Worm (Caenorhabditis elegans): ENCODE results near the gene cex-2.
A peak's percentile ranks its signal among the peaks of the same experiment; 100 is the strongest.

The cex-2 gene

DNA sequence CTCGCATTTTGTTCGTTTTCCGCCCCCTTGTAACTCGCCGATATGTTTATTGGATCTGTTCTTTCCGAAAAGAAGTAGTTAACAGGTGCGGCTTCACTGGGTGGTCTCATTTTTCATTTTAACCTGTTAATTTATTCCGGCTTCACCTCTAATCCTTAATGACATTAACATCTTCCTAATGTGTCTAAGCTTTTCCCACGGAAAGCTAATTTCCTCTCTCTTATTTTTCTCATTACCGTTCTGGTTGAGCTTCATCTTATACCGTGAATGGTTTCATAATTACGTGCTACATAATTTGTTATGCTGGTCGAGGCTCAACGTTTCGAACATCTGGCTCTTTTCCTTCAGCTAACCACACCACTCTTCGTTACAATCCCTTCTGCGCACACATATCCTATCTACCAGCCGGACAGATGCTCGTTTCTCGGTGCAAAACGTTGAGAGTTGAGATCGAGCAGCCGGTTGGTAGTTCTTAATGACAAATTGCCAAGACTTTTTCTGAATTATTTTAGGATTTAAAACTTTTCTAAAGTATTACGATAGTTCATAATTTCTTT is 25.8 kb downstream of the cex-2 start:
- no peak for TF ChIP-seq ceh-82 (tag; optimal IDR thresholded peaks at IDR 0.05)
- TF ChIP-seq dmd-9 (GFP tag; IDR thresholded peaks at IDR 0.05) = no peak
- no peak for TF ChIP-seq nhr-102 (tag; optimal IDR thresholded peaks at IDR 0.05)
- no peak for TF ChIP-seq lin-15B (tag; optimal IDR thresholded peaks at IDR 0.05)
- no peak for TF ChIP-seq vab-7 (GFP tag; IDR thresholded peaks at IDR 0.05)
- no peak for TF ChIP-seq sdz-12 (GFP tag; optimal IDR thresholded peaks at IDR 0.05)
- TF ChIP-seq tra-1 (GFP tag; IDR thresholded peaks at IDR 0.05) = no peak
- TF ChIP-seq nhr-111 (GFP tag; optimal IDR thresholded peaks at IDR 0.05) = no peak
- TF ChIP-seq arid-1 (GFP tag; conservative IDR thresholded peaks at IDR 0.05) = no peak
- TF ChIP-seq gei-8 (GFP tag; optimal IDR thresholded peaks at IDR 0.05) = no peak
- TF ChIP-seq Y5F2A.4 (GFP tag; optimal IDR thresholded peaks at IDR 0.05) = no peak
- TF ChIP-seq zag-1 (tag; optimal IDR thresholded peaks at IDR 0.05) = no peak
- no peak for TF ChIP-seq spr-1 (tag; optimal IDR thresholded peaks at IDR 0.05)
- TF ChIP-seq nhr-77 (tag; optimal IDR thresholded peaks at IDR 0.05) = no peak
- TF ChIP-seq ztf-7 (tag; optimal IDR thresholded peaks at IDR 0.05) = no peak
- no peak for TF ChIP-seq nhr-28 (tag; optimal IDR thresholded peaks at IDR 0.05)

DNA sequence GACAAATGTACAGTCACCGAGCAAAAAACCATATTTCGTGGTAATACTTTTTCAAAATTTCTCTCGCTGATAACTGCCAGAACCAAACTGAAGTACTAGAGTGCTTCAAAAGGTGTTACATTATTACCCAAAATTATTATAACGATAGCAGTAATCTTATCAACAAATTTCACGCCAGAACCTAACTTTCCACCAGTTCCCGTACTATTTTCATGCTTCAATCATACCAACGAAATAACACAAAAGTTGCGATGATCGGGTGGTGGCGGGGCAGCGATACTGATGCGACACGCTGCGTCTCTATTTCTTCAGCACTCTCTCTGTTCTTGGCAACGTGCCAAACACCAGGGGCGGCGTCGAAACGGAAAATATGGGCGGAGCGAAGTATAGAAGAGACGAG is 26.3 kb downstream of the cex-2 start:
- TF ChIP-seq nhr-28 (tag; optimal IDR thresholded peaks at IDR 0.05) = peak; percentile 78
- no peak for TF ChIP-seq lin-15B (tag; optimal IDR thresholded peaks at IDR 0.05)
- peak; percentile 87 for TF ChIP-seq hlh-11 (tag; optimal IDR thresholded peaks at IDR 0.05)
- TF ChIP-seq madf-9 (GFP tag; conservative IDR thresholded peaks at IDR 0.05) = 0 out of 2 replicates have a peak, but pooled peaks have one; percentile 13
- TF ChIP-seq Y5F2A.4 (GFP tag; optimal IDR thresholded peaks at IDR 0.05) = no peak
- TF ChIP-seq pha-4 (GFP tag; IDR thresholded peaks at IDR 0.05) = peak; percentile 52; the same call in 1 of the 2 replicates
- TF ChIP-seq pha-4 (tag; optimal IDR thresholded peaks at IDR 0.05) = no peak
- peak in 1 of 2 experiments; percentile 93 for TF ChIP-seq unc-62 (GFP tag; optimal IDR thresholded peaks at IDR 0.05 in 1 of 2)
- no peak for TF ChIP-seq unc-62 (tag; optimal IDR thresholded peaks at IDR 0.05)
- peak; percentile 84; the same call in 1 of the 2 replicates for TF ChIP-seq tra-1 (GFP tag; IDR thresholded peaks at IDR 0.05)
- peak; percentile 10 for TF ChIP-seq cey-2 (tag; optimal IDR thresholded peaks at IDR 0.05; ENCODE audit: borderline replicate concordance, insufficient read depth)
- TF ChIP-seq mes-2 (tag; optimal IDR thresholded peaks at IDR 0.05; ENCODE audit: poor library complexity, severe bottlenecking) = peak; percentile 17
- no peak for TF ChIP-seq snpc-1.2 (GFP tag; IDR thresholded peaks at IDR 0.05)
- peak; percentile 70 for TF ChIP-seq dve-1 (tag; optimal IDR thresholded peaks at IDR 0.05; ENCODE audit: insufficient read depth)
- TF ChIP-seq mdl-1 (tag; optimal IDR thresholded peaks at IDR 0.05) = peak in 1 of 2 experiments; percentile 31
- TF ChIP-seq daf-16 (GFP tag; optimal IDR thresholded peaks at IDR 0.05) = peak in 1 of 2 experiments; percentile 27
- TF ChIP-seq daf-16 (tag; optimal IDR thresholded peaks at IDR 0.05) = peak; percentile 42
- no peak for TF ChIP-seq unc-39 (tag; optimal IDR thresholded peaks at IDR 0.05)
- peak; percentile 33 for TF ChIP-seq nhr-77 (tag; optimal IDR thresholded peaks at IDR 0.05)
- peak; percentile 56 for TF ChIP-seq mxl-3 (GFP tag; optimal IDR thresholded peaks at IDR 0.05)
- peak; percentile 23 for TF ChIP-seq mep-1 (tag; optimal IDR thresholded peaks at IDR 0.05)
- peak; percentile 22 for TF ChIP-seq jun-1 (tag; optimal IDR thresholded peaks at IDR 0.05)
- peak; percentile 40; the same call in 1 of the 2 replicates for TF ChIP-seq lin-1 (GFP tag; IDR thresholded peaks at IDR 0.05)
- peak; percentile 68 for TF ChIP-seq nhr-48 (tag; optimal IDR thresholded peaks at IDR 0.05)
- peak; percentile 8 for TF ChIP-seq T20F7.1 (GFP tag; optimal IDR thresholded peaks at IDR 0.05)
- TF ChIP-seq dmd-6 (GFP tag; IDR thresholded peaks at IDR 0.05) = peak; percentile 86
- no peak for TF ChIP-seq ctbp-1 (GFP tag; IDR thresholded peaks at IDR 0.05)
- no peak for TF ChIP-seq mdt-29 (GFP tag; IDR thresholded peaks at IDR 0.05)
- TF ChIP-seq php-3 (GFP tag; IDR thresholded peaks at IDR 0.05) = peak; percentile 72; the same call in 1 of the 2 replicates
- TF ChIP-seq nhr-102 (tag; optimal IDR thresholded peaks at IDR 0.05) = peak; percentile 16
- TF ChIP-seq pqm-1 (tag; optimal IDR thresholded peaks at IDR 0.05) = peak; percentile 95
- no peak for TF ChIP-seq saeg-2 (GFP tag; IDR thresholded peaks at IDR 0.05)

Measured in whole organism, L4 larva.